Fruit fly (Drosophila melanogaster) whole organism, pupa: ENCODE measurements around the gene Krn.

Experiments
- CG10348 ChIP-seq: fragments of 200-800 bp; sonication (Bioruptor generic); IDR thresholded peaks from 2 replicates; pipeline ENCODE4 v1.3.6; 2022; ENCODE audit warnings: missing biosample characterization, missing genetic modification characterization
- CG12605 ChIP-seq: fragments of 200-800 bp; sonication (Bioruptor generic); IDR thresholded peaks from 2 replicates; pipeline ENCODE4 v1.3.6; 2022; ENCODE audit warnings: missing biosample characterization, missing genetic modification characterization
- CG13204 ChIP-seq: fragments of 200-800 bp; sonication (Bioruptor generic); optimal IDR thresholded peaks from 2 replicates; lab custom pipeline; 2018; ENCODE audit warnings: missing biosample characterization, mild to moderate bottlenecking, missing genetic modification characterization, moderate library complexity
- CG14655 ChIP-seq: fragments of 200-800 bp; sonication (Bioruptor generic); optimal IDR thresholded peaks from 3 replicates; lab custom pipeline; 2017; ENCODE audit warnings: mild to moderate bottlenecking, missing biosample characterization, missing genetic modification reagents, missing genetic modification characterization
- CG15710 ChIP-seq: fragments of 200-800 bp; sonication (Bioruptor generic); optimal IDR thresholded peaks from 2 replicates; lab custom pipeline; 2018; ENCODE audit warnings: missing biosample characterization, mild to moderate bottlenecking, missing genetic modification characterization, moderate library complexity
- CG17806 ChIP-seq: fragments of 200-800 bp; sonication (Bioruptor generic); optimal IDR thresholded peaks from 2 replicates; lab custom pipeline; 2018; ENCODE audit warnings: missing biosample characterization, mild to moderate bottlenecking, missing genetic modification characterization, moderate library complexity
- CG32121 ChIP-seq: fragments of 200-800 bp; sonication (Bioruptor generic); IDR thresholded peaks from 2 replicates; pipeline ENCODE4 v1.3.6; 2022; ENCODE audit warnings: missing biosample characterization, missing genetic modification characterization
- CG34367 ChIP-seq: fragments of 200-800 bp; sonication (Bioruptor generic); optimal IDR thresholded peaks from 2 replicates; lab custom pipeline; 2018; ENCODE audit warnings: missing biosample characterization, mild to moderate bottlenecking, missing genetic modification characterization
- CG4496 ChIP-seq: fragments of 200-800 bp; sonication (Bioruptor generic); IDR thresholded peaks from 3 replicates; pipeline ENCODE4 v1.3.6; 2022; ENCODE audit warnings: missing biosample characterization, missing genetic modification characterization
- CG8159 ChIP-seq: fragments of 200-800 bp; sonication (Bioruptor generic); optimal IDR thresholded peaks from 3 replicates; lab custom pipeline; 2018; ENCODE audit warnings: missing biosample characterization, mild to moderate bottlenecking, missing genetic modification characterization, moderate library complexity
- CG8301 ChIP-seq: fragments of 200-800 bp; sonication (Bioruptor generic); optimal IDR thresholded peaks from 2 replicates; lab custom pipeline; 2018; ENCODE audit warnings: missing biosample characterization, mild to moderate bottlenecking, missing genetic modification characterization
- CG9948 ChIP-seq: fragments of 200-800 bp; sonication (Bioruptor generic); optimal IDR thresholded peaks from 2 replicates; lab custom pipeline; 2018; ENCODE audit warnings: missing biosample characterization, mild to moderate bottlenecking, missing genetic modification characterization, moderate library complexity
- D1 ChIP-seq: fragments of 200-800 bp; sonication (Bioruptor generic); optimal IDR thresholded peaks from 2 replicates; lab custom pipeline; 2018; ENCODE audit warnings: missing biosample characterization, mild to moderate bottlenecking, missing genetic modification characterization, moderate library complexity
- EcR ChIP-seq: fragments of 200-800 bp; sonication (Bioruptor generic); optimal IDR thresholded peaks from 3 replicates; lab custom pipeline; 2019; ENCODE audit warnings: missing biosample characterization, missing genetic modification characterization, mild to moderate bottlenecking, moderate library complexity, missing genetic modification reagents
- Ets98B ChIP-seq: fragments of 200-800 bp; sonication (Bioruptor generic); IDR thresholded peaks from 2 replicates; pipeline ENCODE4 v1.3.6; 2022; ENCODE audit warnings: missing biosample characterization, missing genetic modification characterization
- Pif1A ChIP-seq: fragments of 200-800 bp; sonication (Bioruptor generic); optimal IDR thresholded peaks from 3 replicates; lab custom pipeline; 2016; ENCODE audit warnings: missing biosample characterization, missing genetic modification characterization
- Pif1B ChIP-seq: fragments of 200-800 bp; sonication (Bioruptor generic); optimal IDR thresholded peaks from 3 replicates; lab custom pipeline; 2016; ENCODE audit warnings: missing biosample characterization, missing genetic modification characterization
- Snoo ChIP-seq: fragments of 200-800 bp; sonication (Bioruptor generic); optimal IDR thresholded peaks from 3 replicates; lab custom pipeline; 2017; ENCODE audit warnings: missing biosample characterization, mild to moderate bottlenecking, missing genetic modification characterization, inconsistent platforms
- fd96Ca ChIP-seq: fragments of 200-800 bp; sonication (Bioruptor generic); IDR thresholded peaks from 3 replicates; pipeline ENCODE4 v1.3.6; 2022; ENCODE audit warnings: missing biosample characterization, missing genetic modification characterization
- gl ChIP-seq: fragments of 200-800 bp; sonication (Bioruptor generic); optimal IDR thresholded peaks from 2 replicates; lab custom pipeline; 2018; ENCODE audit warnings: missing biosample characterization, mild to moderate bottlenecking, missing genetic modification characterization
- rn ChIP-seq: fragments of 200-800 bp; sonication (Bioruptor generic); IDR thresholded peaks from 2 replicates; pipeline ENCODE4 v1.3.6; 2022; ENCODE audit warnings: missing biosample characterization, missing genetic modification characterization

The Krn gene

DNA sequence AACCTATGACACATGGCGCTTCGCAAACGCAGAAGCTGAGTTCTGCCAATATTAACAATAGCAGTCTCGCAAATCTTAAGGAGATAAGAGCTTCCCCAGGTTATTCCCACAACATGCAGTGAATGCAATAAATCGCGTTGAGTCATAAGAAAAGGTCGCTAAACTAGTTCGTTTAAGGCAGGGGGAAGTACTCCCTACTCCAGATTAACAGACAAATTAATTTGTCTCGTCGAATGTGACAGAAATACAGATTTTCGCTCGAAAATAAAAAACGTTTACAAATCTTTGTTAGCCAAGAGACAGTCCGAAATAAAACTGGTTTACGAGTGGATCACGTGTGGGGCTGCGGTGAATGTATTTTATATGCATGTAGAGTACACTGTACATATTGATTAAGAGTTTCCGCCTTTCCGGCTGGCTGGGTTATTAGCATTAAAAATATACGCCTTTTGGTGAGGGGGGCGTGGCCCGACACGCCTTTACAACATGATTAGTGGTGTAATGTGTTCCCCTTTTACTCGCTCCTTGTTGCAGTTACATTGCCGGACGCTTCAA lies 28.4 kb downstream of the Krn start:
- TF ChIP-seq EcR (GFP tag; lab: Kevin White, UChicago) (peak; percentile 84), Snoo (tag; lab: Kevin White, UChicago) (peak; percentile 12), gl (tag; lab: Kevin White, UChicago) (no peak)

DNA sequence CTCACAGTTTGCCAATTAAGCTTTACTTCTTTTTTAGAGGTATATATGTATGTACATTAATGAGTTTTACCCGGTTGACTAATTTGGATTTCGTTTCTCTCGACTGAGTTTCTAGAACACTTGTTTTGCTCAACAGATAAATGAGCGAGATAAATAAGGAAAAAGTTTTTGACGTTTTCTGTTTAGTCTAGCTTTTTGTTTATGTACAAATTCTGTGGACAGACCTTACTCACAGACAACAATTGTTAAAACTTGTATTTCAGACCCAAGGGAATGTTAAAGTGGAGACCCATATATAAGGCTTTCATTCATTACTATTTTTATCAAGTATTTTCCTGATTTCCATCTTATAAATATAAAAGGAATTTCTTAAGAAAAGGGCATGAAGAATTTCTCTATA lies 29.1 kb downstream of the Krn start:
- TF ChIP-seq CG8301 (no peak), Pif1B (GFP tag; lab: Kevin White, UChicago) (no peak), CG12605 (no peak), CG14655 (GFP tag; lab: Kevin White, UChicago) (no peak), CG32121 (GFP tag; lab: Robert Waterston, UW) (no peak), Snoo (tag; lab: Kevin White, UChicago) (no peak), fd96Ca (GFP tag; lab: Robert Waterston, UW) (no peak), CG10348 (no peak), EcR (GFP tag; lab: Kevin White, UChicago) (no peak), CG13204 (no peak), CG15710 (tag; lab: Kevin White, UChicago) (no peak), CG17806 (tag; lab: Kevin White, UChicago) (no peak), gl (tag; lab: Kevin White, UChicago) (no peak), D1 (tag; lab: Kevin White, UChicago) (no peak), CG34367 (tag; lab: Kevin White, UChicago) (no peak), CG8159 (tag; lab: Kevin White, UChicago) (no peak), Ets98B (GFP tag; lab: Robert Waterston, UW) (no peak), Pif1A (no peak), CG4496 (no peak), rn (no peak)
- TF ChIP-seq, all 21 proteins: peak for 0

DNA sequence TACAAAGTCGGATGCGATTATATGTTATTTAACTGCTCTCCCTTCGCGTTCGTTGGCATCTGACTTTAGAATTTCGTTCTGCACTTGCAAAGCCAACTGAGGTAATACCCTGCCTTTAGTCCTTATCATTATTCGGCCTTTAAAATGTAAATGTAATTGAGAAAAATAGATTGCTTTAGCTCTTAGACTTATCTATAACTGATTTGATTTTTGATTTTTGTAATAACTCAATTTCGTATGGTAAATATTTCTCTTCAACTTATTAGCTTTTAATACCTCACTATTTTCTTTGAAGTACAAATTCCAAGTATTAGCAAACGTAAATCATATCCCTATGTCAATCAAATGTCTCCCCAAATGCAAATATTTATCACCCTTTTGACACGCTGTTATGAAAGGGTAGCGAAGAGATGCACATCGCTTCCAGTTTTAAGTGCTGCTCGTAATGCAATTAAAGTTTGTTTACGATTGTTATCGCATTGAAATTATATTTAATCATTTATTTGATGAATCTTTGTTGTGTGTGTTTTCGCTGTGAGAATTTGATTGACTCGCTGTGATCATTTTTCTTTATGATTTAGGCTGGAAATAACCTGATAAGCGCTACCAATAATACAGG lies 29.8 kb downstream of the Krn start:
- TF ChIP-seq D1 (tag; lab: Kevin White, UChicago) (no peak), EcR (GFP tag; lab: Kevin White, UChicago) (peak; percentile 67)

DNA sequence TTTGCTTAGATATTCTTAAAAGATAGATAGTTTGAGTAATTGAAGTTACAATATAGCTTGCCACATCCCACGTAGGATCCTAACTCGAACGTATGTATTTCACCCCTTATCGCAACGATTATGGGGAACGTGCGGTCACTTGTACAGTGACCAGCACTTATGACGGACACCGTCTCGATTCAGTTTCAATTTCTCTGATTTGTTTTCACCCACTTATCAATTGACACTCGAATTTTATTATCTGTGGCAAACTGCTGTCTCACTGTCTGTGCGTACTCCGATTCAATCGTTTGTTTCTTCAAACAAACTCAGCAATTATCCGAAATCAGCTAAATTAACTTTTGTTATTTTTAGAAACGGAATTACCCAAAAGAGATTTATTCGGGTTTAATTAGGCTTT lies 31.1 kb downstream of the Krn start:
- TF ChIP-seq CG34367 (tag; lab: Kevin White, UChicago) = no peak
- TF ChIP-seq CG8159 (tag; lab: Kevin White, UChicago) = no peak
- no peak for TF ChIP-seq CG12605
- TF ChIP-seq CG9948 = no peak
- TF ChIP-seq gl (tag; lab: Kevin White, UChicago) = no peak
- no peak for TF ChIP-seq CG14655 (GFP tag; lab: Kevin White, UChicago)
- no peak for TF ChIP-seq CG4496
- no peak for TF ChIP-seq EcR (GFP tag; lab: Kevin White, UChicago)
- no peak for TF ChIP-seq Pif1B (GFP tag; lab: Kevin White, UChicago)
- TF ChIP-seq CG15710 (tag; lab: Kevin White, UChicago) = no peak
- no peak for TF ChIP-seq D1 (tag; lab: Kevin White, UChicago)
- TF ChIP-seq CG32121 (GFP tag; lab: Robert Waterston, UW) = no peak
- no peak for TF ChIP-seq CG10348

DNA sequence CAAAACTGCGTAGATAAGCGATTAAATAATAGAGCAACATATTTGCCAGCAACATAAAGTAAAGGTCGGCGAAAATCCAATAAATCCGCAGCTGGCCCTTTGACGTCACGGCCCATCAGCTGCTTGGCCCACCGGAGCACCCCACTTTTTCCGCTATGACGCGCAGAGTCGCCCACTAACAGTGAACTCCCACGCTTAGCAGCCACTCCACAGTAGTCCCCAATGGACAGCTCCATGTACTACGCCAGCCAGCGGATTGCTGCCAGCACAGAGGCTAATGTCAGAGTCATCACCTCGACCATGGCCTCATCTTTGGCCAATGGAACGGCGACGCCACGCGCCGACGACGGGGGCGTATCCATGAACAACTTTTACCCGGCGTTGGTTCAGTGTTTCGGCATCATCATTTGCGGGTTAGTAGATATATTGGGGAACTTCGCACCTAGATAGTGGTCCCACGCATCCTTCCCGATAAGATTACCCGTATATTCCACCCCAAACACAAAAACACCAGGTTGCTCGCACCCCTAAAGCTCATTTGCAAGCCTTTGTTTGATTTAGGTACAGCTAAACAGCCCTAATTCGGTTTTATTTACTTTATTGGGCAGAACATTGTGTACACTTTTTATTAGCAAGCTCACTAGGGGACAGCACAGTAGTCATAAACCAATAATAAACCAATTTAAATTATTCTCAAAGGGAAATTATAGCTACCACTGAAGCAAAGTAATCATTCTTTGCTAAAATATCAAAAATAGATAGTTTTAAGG lies 31.8 kb downstream of the Krn start:
- TF ChIP-seq Ets98B (GFP tag; lab: Robert Waterston, UW) = no peak
- no peak for TF ChIP-seq fd96Ca (GFP tag; lab: Robert Waterston, UW)
- no peak for TF ChIP-seq CG8301
- no peak for TF ChIP-seq CG14655 (GFP tag; lab: Kevin White, UChicago)
- TF ChIP-seq CG4496 = no peak

DNA sequence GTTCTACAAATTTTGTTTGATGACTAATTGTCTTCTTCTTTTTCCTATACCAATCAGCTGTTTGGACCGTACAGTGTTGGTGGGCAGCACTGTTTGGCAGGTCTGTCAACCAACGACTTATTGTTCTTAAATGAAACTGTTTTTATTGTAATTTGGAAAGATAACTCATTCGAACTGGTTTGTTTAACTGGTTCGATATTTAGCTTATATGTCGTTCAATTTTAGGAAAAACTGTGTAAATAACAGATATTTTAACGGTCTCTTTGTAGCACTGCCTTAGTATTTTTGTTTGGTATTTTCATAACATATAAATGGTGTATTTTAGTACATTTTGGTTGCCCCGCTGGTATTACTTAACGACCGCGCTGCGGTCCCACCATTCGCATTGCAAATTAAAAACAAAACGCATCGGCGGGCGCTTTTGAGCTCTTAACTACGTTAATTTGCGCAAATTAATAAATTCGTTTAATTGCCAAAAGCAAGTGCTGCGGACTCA lies 32.6 kb downstream of the Krn start, which contains the start of the genes Vps60 and anchor:
TSS of gene Vps60 (minus strand) at position 175 of the 496 bp plus-strand sequence.
TSS of gene anchor (plus strand) at position 374 of the 496 bp plus-strand sequence.
- no peak for TF ChIP-seq CG8301
- TF ChIP-seq Snoo (tag; lab: Kevin White, UChicago) = peak; percentile 43
- no peak for TF ChIP-seq CG34367 (tag; lab: Kevin White, UChicago)
- TF ChIP-seq fd96Ca (GFP tag; lab: Robert Waterston, UW) = no peak
- TF ChIP-seq Pif1A = no peak
- peak; percentile 24 for TF ChIP-seq CG15710 (tag; lab: Kevin White, UChicago)
- TF ChIP-seq CG32121 (GFP tag; lab: Robert Waterston, UW) = peak; percentile 10; the same call in 1 of the 2 replicates
- peak; percentile 41 for TF ChIP-seq EcR (GFP tag; lab: Kevin White, UChicago)
- no peak for TF ChIP-seq D1 (tag; lab: Kevin White, UChicago)
- TF ChIP-seq Ets98B (GFP tag; lab: Robert Waterston, UW) = no peak
- peak; percentile 11 for TF ChIP-seq CG17806 (tag; lab: Kevin White, UChicago)
- TF ChIP-seq CG10348 = no peak
- peak; percentile 19 for TF ChIP-seq CG8159 (tag; lab: Kevin White, UChicago)
- TF ChIP-seq CG12605 = 0 out of 2 replicates have a peak, but pooled peaks have one; percentile 15
- no peak for TF ChIP-seq CG9948
- no peak for TF ChIP-seq CG13204
- TF ChIP-seq CG4496 = no peak; the same call in 2 of the 3 replicates
- no peak for TF ChIP-seq CG14655 (GFP tag; lab: Kevin White, UChicago)
- TF ChIP-seq rn = no peak
- no peak for TF ChIP-seq gl (tag; lab: Kevin White, UChicago)
- TF ChIP-seq Pif1B (GFP tag; lab: Kevin White, UChicago) = peak; percentile 32
